Fruit fly (Drosophila melanogaster) whole organism, adult: ENCODE data around the gene CG13738.

Experiments used
- CG7045 ChIP-seq: fragments of 200-800 bp; sonication (Bioruptor generic); optimal IDR thresholded peaks from 2 replicates; lab custom pipeline; 2017; ENCODE audit warnings: missing biosample characterization, mild to moderate bottlenecking, missing genetic modification characterization
- pad ChIP-seq: fragments of 200-800 bp; sonication (Bioruptor generic); optimal IDR thresholded peaks from 3 replicates; lab custom pipeline; 2017; ENCODE audit warnings: missing biosample characterization, missing genetic modification characterization, mild to moderate bottlenecking, moderate library complexity, missing genetic modification reagents
- tj ChIP-seq: fragments of 200-800 bp; sonication (Bioruptor generic); optimal IDR thresholded peaks from 3 replicates; lab custom pipeline; 2017; ENCODE audit warnings: missing biosample characterization, mild to moderate bottlenecking, missing genetic modification characterization, moderate library complexity
- toe ChIP-seq: fragments of 200-800 bp; sonication (Bioruptor generic); optimal IDR thresholded peaks from 2 replicates; lab custom pipeline; 2016; ENCODE audit warnings: missing biosample characterization, missing genetic modification characterization

DNA sequence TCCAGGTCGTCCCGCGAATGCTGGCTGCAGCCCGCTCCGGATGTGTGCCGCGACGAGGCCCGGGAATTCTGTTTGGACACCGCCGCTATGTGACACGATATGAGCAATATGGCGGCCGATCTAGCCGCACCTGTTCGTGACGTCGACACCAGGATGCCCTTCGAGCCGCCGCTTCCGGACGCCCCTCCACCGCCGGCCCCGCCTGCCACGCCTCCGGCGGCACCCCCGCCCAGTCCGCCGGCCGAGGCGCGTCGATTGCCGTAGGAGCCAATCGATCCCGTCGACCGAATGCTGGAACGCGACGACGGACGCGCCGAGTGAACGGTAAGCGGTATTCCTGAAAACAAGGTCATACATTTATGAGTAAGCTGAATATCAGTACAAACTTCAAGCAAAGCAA is 9.2 kb upstream of the CG13738 start:
- TF ChIP-seq toe (GFP tag; lab: Kevin White, UChicago) (no peak), tj (GFP tag; lab: Kevin White, UChicago) (no peak), CG7045 (GFP tag; lab: Kevin White, UChicago) (no peak), pad (GFP tag; lab: Kevin White, UChicago) (no peak)
